Worm (Caenorhabditis elegans) whole organism, young adult: ENCODE results near the gene Y57G7A.6.
A peak's percentile ranks its signal among the peaks of the same experiment; 100 is the strongest.

Experiments used
- B0336.3 ChIP-seq: fragments of 200-800 bp; sonication (Bioruptor generic); IDR thresholded peaks from 2 replicates; pipeline ENCODE4 v1.3.6; 2022; ENCODE audit warnings: missing genetic modification characterization, missing compliant biosample characterization
- F23B12.7 ChIP-seq: sonication (generic microtip); optimal IDR thresholded peaks from 2 replicates; lab custom pipeline; 2017; ENCODE audit warnings: missing genetic modification characterization, mild to moderate bottlenecking, missing compliant biosample characterization, antibody characterized with exemption, moderate library complexity; ENCODE audit not compliant: insufficient read depth
- F37B4.10 ChIP-seq: fragments of 200-800 bp; sonication (Bioruptor generic); IDR thresholded peaks from 2 replicates; pipeline ENCODE4 v1.3.6; 2022; ENCODE audit warnings: missing genetic modification characterization, missing compliant biosample characterization
- T26A5.8 ChIP-seq: sonication (generic microtip); optimal IDR thresholded peaks from 2 replicates; lab custom pipeline; 2016; ENCODE audit warnings: missing genetic modification characterization, missing compliant biosample characterization
- ZK185.1 ChIP-seq: sonication (generic microtip); optimal IDR thresholded peaks from 2 replicates; lab custom pipeline; 2016; ENCODE audit warnings: mild to moderate bottlenecking, missing genetic modification characterization, missing compliant biosample characterization; ENCODE audit not compliant: poor library complexity, severe bottlenecking
- ama-1 ChIP-seq, 3 experiments: fragments of 150-350 bp in 1 of 3; sonication (generic microtip) in 2 of 3; optimal IDR thresholded peaks; 2 replicates each; lab custom pipeline; 2014 to 2018; ENCODE audit warnings: missing biosample characterization in 2 of 3, missing genetic modification characterization in 2 of 3, missing genetic modification reagents in 2 of 3
- bed-1 ChIP-seq: fragments of 200-800 bp; sonication (Bioruptor generic); IDR thresholded peaks from 2 replicates; pipeline ENCODE4 v1.3.6; 2022; ENCODE audit warnings: missing genetic modification reagents, missing genetic modification characterization, missing compliant biosample characterization
- bed-2 ChIP-seq: fragments of 200-800 bp; sonication (Bioruptor generic); IDR thresholded peaks from 2 replicates; pipeline ENCODE4 v1.3.6; 2022; ENCODE audit warnings: missing genetic modification reagents, missing genetic modification characterization, missing compliant biosample characterization
- ceh-91 ChIP-seq: fragments of 200-800 bp; sonication (Bioruptor generic); IDR thresholded peaks from 2 replicates; pipeline ENCODE4 v1.3.6; 2022; ENCODE audit warnings: missing genetic modification reagents, missing genetic modification characterization, missing compliant biosample characterization
- egrh-3 ChIP-seq: fragments of 200-800 bp; sonication (Bioruptor generic); IDR thresholded peaks from 2 replicates; pipeline ENCODE4 v1.3.6; 2022; ENCODE audit warnings: missing genetic modification reagents, missing genetic modification characterization, missing compliant biosample characterization
- ets-4 ChIP-seq: fragments of 200-800 bp; sonication (Bioruptor generic); optimal IDR thresholded peaks from 2 replicates; lab custom pipeline; 2018; ENCODE audit warnings: mild to moderate bottlenecking, missing genetic modification characterization, missing compliant biosample characterization
- hmg-20 ChIP-seq: fragments of 200-800 bp; sonication (Bioruptor generic); IDR thresholded peaks from 2 replicates; pipeline ENCODE4 v1.3.6; 2022; ENCODE audit warnings: missing genetic modification reagents, missing genetic modification characterization, missing compliant biosample characterization
- hrde-1 ChIP-seq: sonication (generic microtip); optimal IDR thresholded peaks from 2 replicates; lab custom pipeline; 2016; ENCODE audit warnings: missing genetic modification characterization, mild to moderate bottlenecking, missing compliant biosample characterization, moderate library complexity, missing genotype, missing genetic modification reagents, borderline replicate concordance
- hsf-1 ChIP-seq: fragments of 200-800 bp; sonication (Bioruptor generic); IDR thresholded peaks from 2 replicates; pipeline ENCODE4 v1.3.6; 2022; ENCODE audit warnings: missing genetic modification reagents, missing genetic modification characterization, missing compliant biosample characterization
- lag-1 ChIP-seq: fragments of 200-800 bp; sonication (Bioruptor generic); IDR thresholded peaks from 2 replicates; pipeline ENCODE4 v1.3.6; 2022; ENCODE audit warnings: missing genetic modification reagents, missing genetic modification characterization, missing compliant biosample characterization
- mes-4 ChIP-seq: sonication (generic microtip); optimal IDR thresholded peaks from 2 replicates; lab custom pipeline; 2016; ENCODE audit warnings: missing genotype, missing genetic modification characterization, missing compliant biosample characterization
- nfya-2 ChIP-seq: fragments of 200-800 bp; sonication (Bioruptor generic); IDR thresholded peaks from 2 replicates; pipeline ENCODE4 v1.3.6; 2022; ENCODE audit warnings: missing genetic modification reagents, missing genetic modification characterization, missing compliant biosample characterization
- pha-4 ChIP-seq: fragments of 150-350 bp; sonication (generic microtip); optimal IDR thresholded peaks from 2 replicates; lab custom pipeline; 2014; ENCODE audit warnings: missing biosample characterization, missing genetic modification reagents, missing genetic modification characterization
- repo-1 ChIP-seq: sonication (generic microtip); optimal IDR thresholded peaks from 2 replicates; lab custom pipeline; 2017; ENCODE audit warnings: mild to moderate bottlenecking, missing genetic modification characterization, missing compliant biosample characterization
- snpc-1.1 ChIP-seq: sonication (generic microtip); optimal IDR thresholded peaks from 2 replicates; lab custom pipeline; 2017; ENCODE audit warnings: missing genetic modification characterization, mild to moderate bottlenecking, missing compliant biosample characterization, antibody characterized with exemption, moderate library complexity, missing genotype, missing genetic modification reagents; ENCODE audit not compliant: insufficient read depth
- snpc-1.3 ChIP-seq: sonication (generic microtip); optimal IDR thresholded peaks from 2 replicates; lab custom pipeline; 2017; ENCODE audit warnings: missing genetic modification characterization, mild to moderate bottlenecking, missing compliant biosample characterization, antibody characterized with exemption, moderate library complexity, missing genotype, missing genetic modification reagents; ENCODE audit not compliant: insufficient read depth
- zfh-2 ChIP-seq: fragments of 200-800 bp; sonication (Bioruptor generic); conservative IDR thresholded peaks from 2 replicates; pipeline ENCODE4 v1.3.6; 2022; ENCODE audit warnings: missing genetic modification reagents, missing genetic modification characterization, missing compliant biosample characterization
- ztf-26 ChIP-seq: sonication (generic microtip); optimal IDR thresholded peaks from 2 replicates; lab custom pipeline; 2017; ENCODE audit warnings: missing genetic modification characterization, missing compliant biosample characterization
- ztf-28 ChIP-seq: fragments of 200-800 bp; sonication (Bioruptor generic); IDR thresholded peaks from 2 replicates; pipeline ENCODE4 v1.3.6; 2022; ENCODE audit warnings: missing genetic modification reagents, missing genetic modification characterization, missing compliant biosample characterization
- ztf-3 ChIP-seq: fragments of 200-800 bp; sonication (Bioruptor generic); optimal IDR thresholded peaks from 2 replicates; lab custom pipeline; 2018; ENCODE audit warnings: mild to moderate bottlenecking, missing genetic modification characterization, missing compliant biosample characterization

Y57G7A.6 gene

ce11 chrII:1236003-1236402, 49.4 kb downstream of the Y57G7A.6 start:
- TF ChIP-seq ztf-28 (GFP tag; lab: Robert Waterston, UW) (no peak), egrh-3 (GFP tag; lab: Robert Waterston, UW) (peak; percentile 85; the same call in 1 of the 2 replicates), zfh-2 (GFP tag; lab: Robert Waterston, UW) (0 out of 2 replicates have a peak, but pooled peaks have one; percentile 37), bed-1 (GFP tag; lab: Robert Waterston, UW) (no peak)

DNA sequence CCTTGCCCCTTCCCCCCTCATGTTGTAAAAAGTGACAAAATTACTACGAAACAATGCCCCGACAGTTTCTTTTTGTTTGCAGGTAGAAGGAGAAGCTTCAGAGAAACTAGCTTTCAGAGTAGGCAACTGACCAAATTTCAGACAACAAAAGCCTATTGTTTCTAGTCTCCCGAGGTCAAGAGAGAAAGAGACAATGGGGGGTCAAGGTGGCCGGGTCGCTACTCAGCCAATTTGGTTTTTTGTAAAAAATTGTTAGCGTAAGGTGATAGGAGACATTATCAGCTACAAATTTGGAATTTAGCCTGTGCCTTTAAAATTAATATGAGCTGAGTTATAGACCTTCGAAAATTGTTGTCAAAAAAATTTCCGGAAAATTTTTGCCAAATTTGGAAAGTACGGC, 50.4 kb downstream of the Y57G7A.6 start:
- no peak for TF ChIP-seq ztf-3
- TF ChIP-seq repo-1 (tag; lab: Kevin White, UChicago): no peak
- no peak for TF ChIP-seq bed-2 (GFP tag; lab: Robert Waterston, UW)
- no peak for TF ChIP-seq mes-4
- no peak for TF ChIP-seq hsf-1 (GFP tag; lab: Robert Waterston, UW)
- no peak for TF ChIP-seq ZK185.1
- no peak for TF ChIP-seq B0336.3 (GFP tag; lab: Robert Waterston, UW)
- no peak for TF ChIP-seq ama-1 (optimal IDR thresholded peaks at IDR 0.05; lab: Kevin White, UChicago)
- no peak for TF ChIP-seq ama-1 (GFP tag; optimal IDR thresholded peaks at IDR 0.05; lab: Kevin White, UChicago)
- TF ChIP-seq snpc-1.1: no peak
- no peak for TF ChIP-seq ztf-26 (tag; lab: Kevin White, UChicago)
- TF ChIP-seq ceh-91: no peak
- TF ChIP-seq nfya-2 (GFP tag; lab: Robert Waterston, UW): no peak
- TF ChIP-seq snpc-1.3 (tag; lab: Kevin White, UChicago): no peak
- no peak for TF ChIP-seq pha-4 (tag; lab: Kevin White, UChicago)
- no peak for TF ChIP-seq T26A5.8
- no peak for TF ChIP-seq F23B12.7 (tag; lab: Kevin White, UChicago)
- no peak for TF ChIP-seq hmg-20 (GFP tag; lab: Robert Waterston, UW)
- no peak for TF ChIP-seq ets-4
- TF ChIP-seq lag-1: no peak
- TF ChIP-seq F37B4.10: no peak

- TF ChIP-seq lag-1 (no peak), hrde-1 (tag; lab: Kevin White, UChicago) (no peak), ama-1 (optimal IDR thresholded peaks at IDR 0.05; lab: Kevin White, UChicago) (no peak), ama-1 (GFP tag; optimal IDR thresholded peaks at IDR 0.05; lab: Kevin White, UChicago) (no peak)
These were observed 52.4 kb downstream of the Y57G7A.6 start for ce11 chrII:1232967-1233366.
